Worm (Caenorhabditis elegans) whole organism, L2 larva: ENCODE measurements around the gene sgnh-1.
A peak's percentile ranks its signal among the peaks of the same experiment; 100 is the strongest.

ENCODE experiments used
- C34F6.9 ChIP-seq: fragments of 150-350 bp; optimal IDR thresholded peaks from 2 replicates; lab custom pipeline; 2014; ENCODE audit warnings: missing biosample characterization, missing genetic modification characterization
- F13H6.1 ChIP-seq: sonication (generic microtip); optimal IDR thresholded peaks from 2 replicates; lab custom pipeline; 2016; ENCODE audit warnings: missing genetic modification characterization, missing compliant biosample characterization
- R02D3.7 ChIP-seq: fragments of 150-350 bp; optimal IDR thresholded peaks from 2 replicates; lab custom pipeline; 2014; ENCODE audit warnings: missing biosample characterization, missing genetic modification characterization
- ZK546.5 ChIP-seq: sonication (generic microtip); optimal IDR thresholded peaks from 2 replicates; lab custom pipeline; 2017; ENCODE audit warnings: missing biosample characterization, missing genetic modification characterization
- alr-1 ChIP-seq: fragments of 150-350 bp; optimal IDR thresholded peaks from 2 replicates; lab custom pipeline; 2014; ENCODE audit warnings: missing biosample characterization, missing genetic modification characterization
- aly-2 ChIP-seq: fragments of 150-350 bp; optimal IDR thresholded peaks from 2 replicates; lab custom pipeline; 2014; ENCODE audit warnings: missing biosample characterization, missing genetic modification characterization
- ama-1 ChIP-seq: fragments of 150-350 bp; optimal IDR thresholded peaks from 2 replicates; lab custom pipeline; 2018; ENCODE audit warnings: inconsistent platforms
- blmp-1 ChIP-seq: sonication (generic microtip); optimal IDR thresholded peaks from 2 replicates; lab custom pipeline; 2017; ENCODE audit warnings: missing genetic modification characterization, mild to moderate bottlenecking, missing compliant biosample characterization, antibody characterized with exemption, moderate library complexity; ENCODE audit not compliant: insufficient read depth
- ceh-16 ChIP-seq: fragments of 150-350 bp; optimal IDR thresholded peaks from 2 replicates; lab custom pipeline; 2014; ENCODE audit warnings: missing biosample characterization, missing genetic modification characterization
- crh-2 ChIP-seq: sonication (generic microtip); optimal IDR thresholded peaks from 2 replicates; lab custom pipeline; 2017; ENCODE audit warnings: missing biosample characterization, missing genetic modification characterization
- dmd-4 ChIP-seq: sonication (generic microtip); optimal IDR thresholded peaks from 2 replicates; lab custom pipeline; 2017; ENCODE audit warnings: missing biosample characterization, missing genetic modification characterization
- elt-1 ChIP-seq: fragments of 150-350 bp; optimal IDR thresholded peaks from 2 replicates; lab custom pipeline; 2014; ENCODE audit warnings: missing biosample characterization, missing genetic modification characterization
- elt-3 ChIP-seq: sonication (generic microtip); optimal IDR thresholded peaks from 2 replicates; lab custom pipeline; 2017; ENCODE audit warnings: missing biosample characterization, missing genetic modification characterization
- gmeb-1 ChIP-seq: fragments of 150-350 bp; optimal IDR thresholded peaks from 2 replicates; lab custom pipeline; 2014; ENCODE audit warnings: missing biosample characterization, missing genetic modification characterization
- lin-11 ChIP-seq: fragments of 150-350 bp; sonication (generic microtip); optimal IDR thresholded peaks from 2 replicates; lab custom pipeline; 2014; ENCODE audit warnings: missing biosample characterization, missing genetic modification characterization, inconsistent platforms, mixed read lengths
- lin-13 ChIP-seq: fragments of 150-350 bp; optimal IDR thresholded peaks from 2 replicates; lab custom pipeline; 2014; ENCODE audit warnings: missing biosample characterization, missing genetic modification reagents, missing genetic modification characterization
- lin-39 ChIP-seq: fragments of 150-350 bp; optimal IDR thresholded peaks from 2 replicates; lab custom pipeline; 2014; ENCODE audit warnings: missing biosample characterization, missing genetic modification reagents, missing genetic modification characterization
- lsy-2 ChIP-seq, 2 experiments: fragments of 150-350 bp in 1 of 2; sonication (generic microtip) in 1 of 2; optimal IDR thresholded peaks; 2 replicates each; lab custom pipeline; 2014 to 2017; ENCODE audit warnings: missing biosample characterization in 2 of 2, missing genetic modification characterization in 2 of 2
- mab-5 ChIP-seq: fragments of 150-350 bp; optimal IDR thresholded peaks from 2 replicates; lab custom pipeline; 2014; ENCODE audit warnings: missing biosample characterization, missing genetic modification characterization
- mbf-1 ChIP-seq: sonication (generic microtip); optimal IDR thresholded peaks from 2 replicates; lab custom pipeline; 2017; ENCODE audit warnings: missing biosample characterization, missing genetic modification characterization
- mdl-1 ChIP-seq, 2 experiments: fragments of 150-350 bp in 1 of 2; sonication (generic microtip) in 1 of 2; optimal IDR thresholded peaks; 2 replicates each; lab custom pipeline; 2017; ENCODE audit warnings: missing biosample characterization in 2 of 2, missing genetic modification characterization in 2 of 2
- nhr-10 ChIP-seq: sonication (generic microtip); optimal IDR thresholded peaks from 2 replicates; lab custom pipeline; 2017; ENCODE audit warnings: missing biosample characterization, missing genetic modification characterization
- nhr-11 ChIP-seq: fragments of 150-350 bp; optimal IDR thresholded peaks from 2 replicates; lab custom pipeline; 2014; ENCODE audit warnings: missing biosample characterization, missing genetic modification characterization
- nhr-21 ChIP-seq: fragments of 150-350 bp; optimal IDR thresholded peaks from 2 replicates; lab custom pipeline; 2014; ENCODE audit warnings: missing biosample characterization, missing genetic modification characterization
- nhr-23 ChIP-seq: fragments of 150-350 bp; optimal IDR thresholded peaks from 2 replicates; lab custom pipeline; 2014; ENCODE audit warnings: missing biosample characterization, missing genetic modification reagents, missing genetic modification characterization
- nhr-237 ChIP-seq: fragments of 150-350 bp; optimal IDR thresholded peaks from 2 replicates; lab custom pipeline; 2014; ENCODE audit warnings: missing biosample characterization, missing genetic modification characterization
- nhr-25 ChIP-seq: fragments of 150-350 bp; sonication (generic microtip); optimal IDR thresholded peaks from 3 replicates; lab custom pipeline; 2014; ENCODE audit warnings: missing biosample characterization, missing genetic modification characterization
- nhr-6 ChIP-seq: fragments of 150-350 bp; optimal IDR thresholded peaks from 2 replicates; lab custom pipeline; 2014; ENCODE audit warnings: missing biosample characterization, missing genetic modification characterization
- peb-1 ChIP-seq: fragments of 150-350 bp; optimal IDR thresholded peaks from 2 replicates; lab custom pipeline; 2014; ENCODE audit warnings: missing biosample characterization, missing genetic modification characterization
- skn-1 ChIP-seq: sonication (generic microtip); optimal IDR thresholded peaks from 2 replicates; lab custom pipeline; 2017; ENCODE audit warnings: missing biosample characterization, missing genetic modification characterization
- sma-9 ChIP-seq, 2 experiments: fragments of 150-350 bp in 1 of 2; sonication (generic microtip) in 1 of 2; optimal IDR thresholded peaks; 2 replicates each; lab custom pipeline; 2014 to 2016; ENCODE audit warnings: missing genetic modification characterization in 2 of 2, mild to moderate bottlenecking in 1 of 2, missing biosample characterization in 1 of 2, missing compliant biosample characterization in 1 of 2, missing genetic modification reagents in 1 of 2, moderate library complexity in 1 of 2
- snpc-4 ChIP-seq: fragments of 150-350 bp; optimal IDR thresholded peaks from 2 replicates; lab custom pipeline; 2014; ENCODE audit warnings: missing biosample characterization, missing genetic modification characterization
- zag-1 ChIP-seq: fragments of 150-350 bp; optimal IDR thresholded peaks from 2 replicates; lab custom pipeline; 2014; ENCODE audit warnings: missing biosample characterization, missing genetic modification characterization
- ztf-1 ChIP-seq: fragments of 200-800 bp; sonication (Bioruptor generic); conservative IDR thresholded peaks from 2 replicates; pipeline ENCODE4 v1.3.6; 2022; ENCODE audit warnings: missing genetic modification characterization, missing compliant biosample characterization
- ztf-11 ChIP-seq: sonication (generic microtip); optimal IDR thresholded peaks from 2 replicates; lab custom pipeline; 2017; ENCODE audit warnings: missing biosample characterization, missing genetic modification characterization
- ztf-4 ChIP-seq: fragments of 150-350 bp; optimal IDR thresholded peaks from 2 replicates; lab custom pipeline; 2014; ENCODE audit warnings: missing biosample characterization, missing genetic modification characterization

Gene sgnh-1

DNA sequence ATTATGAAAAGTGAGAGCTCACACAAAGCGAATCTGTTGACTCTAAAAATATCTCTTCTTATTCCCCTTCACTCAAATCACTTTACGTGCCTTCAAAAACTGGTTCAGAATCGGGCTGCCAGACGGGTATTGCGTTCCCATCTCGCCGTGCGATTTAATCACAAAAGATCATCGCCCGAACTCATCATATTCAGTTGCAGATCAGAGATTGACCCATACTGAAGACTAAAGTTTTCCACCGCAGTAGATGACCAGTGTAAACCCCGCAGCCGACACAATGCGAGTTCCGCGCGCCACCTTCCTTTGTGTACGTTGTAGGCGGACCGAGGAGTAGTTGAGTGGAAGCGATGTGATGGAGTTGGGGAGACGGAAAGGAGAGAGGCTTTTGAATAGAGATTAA, 9.1 kb upstream of the sgnh-1 start (continued):
- no peak for TF ChIP-seq ztf-4 (tag; lab: Kevin White, UChicago)
- peak; percentile 54 for TF ChIP-seq lin-13 (GFP tag; lab: Kevin White, UChicago)
- TF ChIP-seq elt-1 (tag; lab: Kevin White, UChicago), result no peak
- TF ChIP-seq nhr-10, result no peak

DNA sequence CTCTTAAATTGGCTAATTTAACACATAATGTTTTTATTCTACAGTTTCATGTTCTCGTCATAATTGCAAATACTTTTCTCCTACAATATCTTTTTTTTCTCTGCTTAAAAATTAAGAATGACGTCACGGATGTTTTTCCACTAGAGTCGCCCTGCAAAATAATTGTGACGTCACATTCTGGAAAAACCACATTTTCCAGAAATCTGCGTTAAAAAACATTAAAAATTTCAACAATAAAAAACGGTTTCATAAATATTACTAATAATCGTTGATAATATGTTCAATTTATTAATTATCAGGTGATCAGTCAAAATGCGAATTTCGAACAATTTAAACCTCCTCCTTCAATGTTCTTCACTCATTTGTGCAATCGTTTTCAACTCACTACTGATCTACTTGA, 5.7 kb upstream of the sgnh-1 start, which contains the start of gene str-166:
Gene str-166 (plus strand): TSS at position 301 of the 400 bp plus-strand sequence.
- TF ChIP-seq ceh-16 (no peak), ZK546.5 (no peak), mab-5 (tag; lab: Kevin White, UChicago) (no peak), ama-1 (no peak), elt-1 (tag; lab: Kevin White, UChicago) (no peak), lin-11 (tag; lab: Kevin White, UChicago) (no peak), ztf-1 (GFP tag; lab: Robert Waterston, UW) (no peak), R02D3.7 (tag; lab: Kevin White, UChicago) (no peak), blmp-1 (tag; lab: Kevin White, UChicago) (no peak), elt-3 (tag; lab: Kevin White, UChicago) (no peak), lin-39 (tag; lab: Kevin White, UChicago) (no peak), nhr-237 (tag; lab: Kevin White, UChicago) (no peak), alr-1 (tag; lab: Kevin White, UChicago) (no peak)

DNA sequence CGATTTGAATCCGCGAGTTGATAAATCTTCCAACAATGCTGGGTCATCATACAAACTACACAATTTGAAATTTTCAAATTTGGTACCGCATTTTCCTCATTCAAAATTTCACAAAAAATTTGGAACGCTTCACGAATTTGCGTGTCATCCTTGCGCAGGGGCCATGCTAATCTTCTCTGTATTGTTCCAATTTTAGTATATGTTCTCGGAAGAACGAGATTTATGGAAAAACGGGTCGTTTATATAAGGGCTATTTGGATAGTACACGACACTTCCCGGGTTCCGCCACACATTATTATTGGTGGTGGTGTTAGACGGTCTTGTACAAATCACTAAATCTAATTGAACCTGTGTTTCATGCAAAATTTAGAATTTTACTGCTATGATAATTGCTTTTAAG, 4.3 kb upstream of the sgnh-1 start:
- no peak for TF ChIP-seq lin-39 (tag; lab: Kevin White, UChicago)
- no peak for TF ChIP-seq crh-2 (tag; lab: Kevin White, UChicago)
- no peak for TF ChIP-seq nhr-23
- TF ChIP-seq nhr-10, result no peak
- TF ChIP-seq R02D3.7 (tag; lab: Kevin White, UChicago), result no peak
- TF ChIP-seq F13H6.1, result no peak
- TF ChIP-seq C34F6.9 (tag; lab: Kevin White, UChicago), result no peak
- TF ChIP-seq nhr-11, result no peak
- TF ChIP-seq nhr-6 (tag; lab: Kevin White, UChicago), result no peak
- TF ChIP-seq nhr-237 (tag; lab: Kevin White, UChicago), result no peak
- TF ChIP-seq zag-1, result no peak
- TF ChIP-seq dmd-4 (tag; lab: Kevin White, UChicago), result no peak
- no peak for TF ChIP-seq aly-2 (tag; lab: Kevin White, UChicago)
- no peak for TF ChIP-seq ztf-11 (tag; lab: Kevin White, UChicago)
- no peak for TF ChIP-seq peb-1 (tag; lab: Kevin White, UChicago)
- no peak for TF ChIP-seq blmp-1 (tag; lab: Kevin White, UChicago)
- no peak for TF ChIP-seq snpc-4 (tag; lab: Kevin White, UChicago)
- no peak for TF ChIP-seq sma-9 (GFP tag; optimal IDR thresholded peaks at IDR 0.05; lab: Kevin White, UChicago)
- TF ChIP-seq sma-9 (tag; optimal IDR thresholded peaks at IDR 0.05; lab: Kevin White, UChicago), result no peak
- no peak for TF ChIP-seq mbf-1 (tag; lab: Kevin White, UChicago)
- no peak for TF ChIP-seq mdl-1 (tag; optimal IDR thresholded peaks at IDR 0.05; lab: Kevin White, UChicago)
- TF ChIP-seq, all 48 proteins: peak for 0

DNA sequence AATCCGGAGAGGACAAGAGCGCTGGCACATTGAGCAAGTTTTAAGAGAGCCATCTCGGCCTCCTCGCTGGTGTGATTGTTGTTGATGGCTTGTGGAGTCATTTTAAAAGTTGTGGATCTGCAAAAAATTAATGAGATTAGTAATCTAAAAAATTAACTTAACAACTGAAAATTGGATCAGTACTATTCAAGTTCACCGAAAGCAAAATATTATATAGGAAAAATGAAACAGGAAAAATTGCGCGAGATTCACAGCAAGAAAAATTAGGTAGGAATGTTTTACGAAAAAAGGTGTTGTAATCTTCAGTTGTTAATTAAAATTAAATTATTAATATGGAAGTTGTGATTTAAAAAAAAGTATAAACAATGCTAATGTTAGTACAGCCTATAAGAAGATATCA, 2.5 kb upstream of the sgnh-1 start, which contains the start of gene T08B6.1:
Gene T08B6.1 (minus strand): TSS at position 101 of the 400 bp plus-strand sequence.
- TF ChIP-seq lsy-2 (tag; optimal IDR thresholded peaks at IDR 0.05; lab: Kevin White, UChicago) (no peak), mab-5 (tag; lab: Kevin White, UChicago) (no peak), lin-11 (tag; lab: Kevin White, UChicago) (no peak)
- TF ChIP-seq, all 48 proteins: peak for 0

DNA sequence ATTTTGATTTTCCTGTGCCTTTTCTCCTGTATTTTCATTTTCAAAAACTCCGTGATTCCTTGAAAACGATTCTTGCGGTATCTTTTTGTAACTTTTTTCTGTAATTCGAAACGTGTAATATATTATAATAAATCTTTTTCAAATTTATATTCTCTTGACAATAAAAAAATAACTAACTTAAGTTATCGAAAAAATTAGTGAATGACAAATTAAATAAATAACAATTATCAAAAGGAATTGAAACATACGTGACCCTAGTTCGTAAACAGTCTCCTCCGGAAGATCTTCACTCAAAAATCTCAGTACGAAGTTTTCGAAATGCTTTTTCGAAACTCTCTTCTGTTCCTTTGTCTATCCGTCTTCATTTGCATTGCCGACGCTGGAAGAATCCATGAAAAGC, 830 bp downstream of the sgnh-1 start, which contains the start of gene T08B6.9:
Gene T08B6.9 (plus strand): TSS at position 301 of the 400 bp plus-strand sequence.
- TF ChIP-seq nhr-237 (tag; lab: Kevin White, UChicago) (no peak), gmeb-1 (tag; lab: Kevin White, UChicago) (no peak), skn-1 (tag; lab: Kevin White, UChicago) (no peak), lsy-2 (tag; optimal IDR thresholded peaks at IDR 0.05; lab: Kevin White, UChicago) (no peak), nhr-21 (tag; lab: Kevin White, UChicago) (no peak), snpc-4 (tag; lab: Kevin White, UChicago) (no peak), nhr-25 (tag; lab: Kevin White, UChicago) (no peak), nhr-10 (no peak), lin-13 (GFP tag; lab: Kevin White, UChicago) (no peak), peb-1 (tag; lab: Kevin White, UChicago) (no peak), blmp-1 (tag; lab: Kevin White, UChicago) (no peak), lin-11 (tag; lab: Kevin White, UChicago) (no peak), dmd-4 (tag; lab: Kevin White, UChicago) (no peak)
